Worm (Caenorhabditis elegans): ENCODE measurements around the gene clec-26.

DNA sequence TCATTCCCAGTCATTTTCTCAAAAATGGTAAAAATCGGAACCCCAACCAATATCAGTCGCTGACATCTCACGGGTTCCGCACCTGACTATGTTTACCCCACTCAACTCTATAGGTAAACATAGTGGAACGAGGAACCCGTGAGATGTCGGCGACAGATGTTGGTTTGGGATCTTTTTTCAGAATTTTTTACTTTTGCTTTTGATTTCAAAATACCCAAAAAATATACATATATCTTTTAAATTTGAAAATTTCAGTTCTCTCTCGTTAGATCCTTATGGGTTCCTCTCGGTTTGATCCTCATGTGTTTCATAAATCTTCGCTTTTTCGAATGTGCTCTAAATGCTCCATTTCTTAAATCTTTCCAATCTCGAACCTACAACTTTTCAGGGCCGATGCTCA is 25.2 kb downstream of the clec-26 start, which contains the start of gene srw-23:
- TF ChIP-seq cog-1 (tag; optimal IDR thresholded peaks at IDR 0.05) (no peak), flt-1 (GFP tag; IDR thresholded peaks at IDR 0.05) (no peak), T22C8.4 (GFP tag; IDR thresholded peaks at IDR 0.05) (no peak), tab-1 (GFP tag; IDR thresholded peaks at IDR 0.05) (no peak), ztf-29 (GFP tag; IDR thresholded peaks at IDR 0.05) (no peak), klf-2 (GFP tag; conservative IDR thresholded peaks at IDR 0.05) (no peak), ztf-23 (GFP tag; IDR thresholded peaks at IDR 0.05) (no peak)
